Worm (Caenorhabditis elegans): ENCODE data around the gene asah-2.

Gene asah-2

DNA sequence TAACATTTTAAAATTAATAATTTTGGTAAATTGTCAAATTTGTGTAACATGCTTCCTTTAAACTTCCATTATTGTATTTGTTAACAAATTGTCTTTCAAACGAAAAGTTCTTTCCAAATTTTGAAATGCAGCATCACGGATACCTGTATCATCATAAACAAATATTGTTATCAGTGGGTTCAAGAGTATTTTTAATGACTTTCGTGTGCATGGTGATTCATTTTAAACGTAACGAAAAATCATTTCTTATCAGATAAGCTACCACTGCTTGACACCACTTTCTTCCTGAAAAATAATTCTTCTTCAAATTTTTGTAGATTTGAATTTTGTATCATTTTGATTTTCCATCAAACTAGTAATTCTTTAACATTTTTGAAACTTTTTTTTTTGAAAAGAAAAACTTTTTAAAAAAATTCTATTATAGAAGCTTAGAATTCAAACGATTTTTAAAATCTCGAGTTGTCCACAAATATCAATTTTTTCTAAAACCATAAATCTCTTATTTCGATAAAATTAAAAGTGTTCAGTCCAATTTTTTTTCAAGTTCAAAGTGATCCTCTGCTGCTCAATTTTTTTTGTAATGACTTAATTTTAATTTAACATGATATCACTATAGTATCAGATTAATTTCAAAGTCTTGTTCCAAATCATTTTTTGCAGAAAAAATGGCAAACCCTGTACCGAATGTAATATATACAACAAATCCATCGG lies 5.0 kb upstream of the asah-2 start, which contains the start of gene F27E5.9:
Gene F27E5.9 (plus strand): TSS at position 661 of the 711 bp plus-strand sequence.
- TF ChIP-seq ces-1 (GFP tag; optimal IDR thresholded peaks at IDR 0.05) (no peak), ztf-11 (tag; optimal IDR thresholded peaks at IDR 0.05) (no peak), blmp-1 (tag; optimal IDR thresholded peaks at IDR 0.05) (no peak), cnd-1 (tag; optimal IDR thresholded peaks at IDR 0.05) (no peak), flh-1 (GFP tag; optimal IDR thresholded peaks at IDR 0.05) (no peak), lin-13 (tag; optimal IDR thresholded peaks at IDR 0.05) (no peak), nhr-2 (tag; optimal IDR thresholded peaks at IDR 0.05) (no peak), unc-39 (tag; optimal IDR thresholded peaks at IDR 0.05) (no peak), mls-2 (tag; optimal IDR thresholded peaks at IDR 0.05) (no peak), nhr-76 (tag; optimal IDR thresholded peaks at IDR 0.05) (no peak), zip-8 (tag; optimal IDR thresholded peaks at IDR 0.05) (no peak), nhr-28 (tag; optimal IDR thresholded peaks at IDR 0.05) (no peak), mab-5 (tag; optimal IDR thresholded peaks at IDR 0.05) (no peak), snpc-4 (tag; optimal IDR thresholded peaks at IDR 0.05) (no peak), ceh-83 (GFP tag; optimal IDR thresholded peaks at IDR 0.05) (no peak), lin-32 (GFP tag; optimal IDR thresholded peaks at IDR 0.05) (no peak), unc-62 (GFP tag; optimal IDR thresholded peaks at IDR 0.05) (no peak), mep-1 (tag; optimal IDR thresholded peaks at IDR 0.05) (no peak), elt-1 (tag; optimal IDR thresholded peaks at IDR 0.05; ENCODE audit: borderline replicate concordance, insufficient read depth) (no peak), lsy-2 (tag; optimal IDR thresholded peaks at IDR 0.05) (no peak)

DNA sequence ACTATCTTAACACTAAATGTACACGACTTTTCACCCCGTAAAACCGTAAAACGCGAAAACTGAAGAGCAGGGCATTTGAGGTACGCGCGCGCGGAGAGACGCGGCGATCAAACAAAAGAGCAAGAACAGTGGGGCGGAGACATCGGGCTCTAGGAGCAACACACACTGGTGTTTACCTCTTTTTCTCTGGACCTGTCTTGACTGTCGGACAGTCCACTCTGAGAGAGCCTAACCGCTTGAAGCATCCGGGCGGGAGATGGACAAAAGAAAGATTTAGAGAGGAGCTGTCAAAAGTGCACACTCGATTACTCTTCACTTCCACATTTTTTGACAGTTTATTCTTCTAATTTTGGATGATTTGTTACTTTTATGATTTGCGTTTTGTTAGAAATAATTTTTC lies 2.6 kb upstream of the asah-2 start:
- TF ChIP-seq ceh-43 (GFP tag; optimal IDR thresholded peaks at IDR 0.05), result no peak
- TF ChIP-seq pha-4 (tag; optimal IDR thresholded peaks at IDR 0.05), result peak; percentile 69
- TF ChIP-seq nhr-237 (tag; optimal IDR thresholded peaks at IDR 0.05), result peak; percentile 11
- TF ChIP-seq lin-13 (tag; optimal IDR thresholded peaks at IDR 0.05), result no peak
- TF ChIP-seq elt-1 (tag; optimal IDR thresholded peaks at IDR 0.05; ENCODE audit: borderline replicate concordance, insufficient read depth), result no peak

DNA sequence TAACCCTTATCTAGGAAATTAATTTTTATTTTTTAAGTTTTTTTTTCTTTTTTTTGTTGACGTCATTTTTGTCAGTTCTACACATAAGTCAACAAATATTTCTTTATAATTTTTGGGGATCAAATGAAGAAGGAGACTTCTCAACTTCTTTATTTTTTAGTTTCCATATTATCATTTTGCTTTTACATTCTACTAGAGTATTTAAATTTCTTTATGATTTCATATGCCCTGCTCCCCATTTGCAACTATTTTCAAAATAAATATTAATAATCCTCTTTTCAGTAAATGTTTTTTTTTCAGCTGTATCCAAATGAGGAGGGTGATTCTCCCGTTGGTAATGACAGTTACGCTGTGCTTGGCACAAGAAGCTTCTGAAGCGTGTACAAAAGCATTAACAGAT lies 2.0 kb upstream of the asah-2 start, which contains the start of gene phg-1:
Gene phg-1 (plus strand): TSS at position 301 of the 400 bp plus-strand sequence.
- TF ChIP-seq nhr-28 (tag; optimal IDR thresholded peaks at IDR 0.05) (no peak), mls-2 (tag; optimal IDR thresholded peaks at IDR 0.05) (no peak), flh-1 (GFP tag; optimal IDR thresholded peaks at IDR 0.05) (no peak), cnd-1 (tag; optimal IDR thresholded peaks at IDR 0.05) (no peak)

DNA sequence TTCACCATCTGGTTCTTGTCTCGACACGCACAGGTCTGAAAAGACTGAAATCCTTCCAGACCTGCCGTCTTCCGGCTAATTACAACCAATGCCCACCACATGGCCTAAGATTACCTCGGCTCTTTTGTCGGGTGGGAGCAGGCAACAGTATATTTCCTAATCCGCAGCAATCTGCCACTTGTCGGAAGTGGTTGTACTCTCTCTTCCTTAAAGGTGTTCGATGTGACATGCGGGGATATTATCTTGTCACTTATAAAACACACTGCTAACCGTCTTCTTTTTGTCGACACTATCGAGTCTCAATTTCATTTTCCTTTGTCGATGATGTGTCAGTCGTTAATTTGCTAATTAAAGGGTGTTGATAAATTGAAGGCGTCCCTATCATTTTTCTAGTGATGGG lies 4.7 kb downstream of the asah-2 start, which contains the start of gene F27E5.3:
Gene F27E5.3 (minus strand): TSS at position 101 of the 400 bp plus-strand sequence.
- TF ChIP-seq nhr-2 (tag; optimal IDR thresholded peaks at IDR 0.05) (peak; percentile 40), snpc-4 (tag; optimal IDR thresholded peaks at IDR 0.05) (no peak)

DNA sequence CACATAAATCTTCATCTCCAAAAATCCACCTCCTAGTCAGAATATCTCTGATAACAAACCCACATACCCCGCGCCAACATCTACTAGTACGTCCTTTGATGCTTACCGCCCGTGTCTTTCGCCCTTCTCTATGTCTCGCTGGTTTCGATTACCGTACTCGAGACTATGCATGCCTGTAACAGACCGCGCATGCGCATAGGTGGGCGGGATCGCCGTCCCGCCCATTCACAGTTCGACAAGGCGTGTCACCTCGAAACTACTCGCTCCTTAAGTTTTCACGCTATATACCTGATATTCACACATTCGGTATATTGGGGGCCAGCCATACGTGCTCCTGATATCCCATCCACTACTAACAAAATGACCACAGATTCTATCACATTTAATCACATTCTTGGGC lies 7.1 kb downstream of the asah-2 start, which contains the start of gene pax-3:
Gene pax-3 (plus strand): TSS at position 83 of the 400 bp plus-strand sequence.
- TF ChIP-seq lin-32 (GFP tag; optimal IDR thresholded peaks at IDR 0.05) (no peak), ceh-83 (GFP tag; optimal IDR thresholded peaks at IDR 0.05) (no peak), zip-8 (tag; optimal IDR thresholded peaks at IDR 0.05) (no peak), lin-13 (tag; optimal IDR thresholded peaks at IDR 0.05) (no peak), elt-3 (tag; optimal IDR thresholded peaks at IDR 0.05) (no peak), lsy-2 (tag; optimal IDR thresholded peaks at IDR 0.05) (peak; percentile 71), bed-3 (GFP tag; optimal IDR thresholded peaks at IDR 0.05) (no peak)

DNA sequence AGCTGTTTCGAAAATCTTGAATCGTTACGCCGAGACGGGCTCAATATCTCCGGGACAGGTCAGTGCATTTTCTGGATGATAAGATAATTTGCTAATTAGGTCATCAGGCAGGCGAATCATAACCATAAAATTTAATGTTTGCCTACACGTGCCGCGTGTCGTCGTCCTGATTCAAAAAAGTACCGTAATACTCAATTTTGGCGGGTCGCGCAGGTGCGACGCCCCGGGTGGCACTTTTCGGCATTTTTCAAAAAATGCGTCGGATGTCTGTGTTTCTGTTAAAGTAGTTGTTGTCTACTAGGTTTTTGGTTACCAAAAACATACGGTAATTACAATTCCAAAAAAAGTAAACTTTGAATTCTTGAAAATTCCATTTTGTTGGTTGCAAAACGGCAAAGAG lies 8.1 kb downstream of the asah-2 start:
- TF ChIP-seq nhr-28 (tag; optimal IDR thresholded peaks at IDR 0.05) (no peak), zip-8 (tag; optimal IDR thresholded peaks at IDR 0.05) (no peak), unc-120 (tag; optimal IDR thresholded peaks at IDR 0.05; ENCODE audit: poor library complexity, severe bottlenecking) (no peak), hlh-1 (tag; optimal IDR thresholded peaks at IDR 0.05) (no peak), blmp-1 (tag; optimal IDR thresholded peaks at IDR 0.05) (no peak), sem-2 (GFP tag; optimal IDR thresholded peaks at IDR 0.05) (no peak), ztf-11 (tag; optimal IDR thresholded peaks at IDR 0.05) (no peak), ceh-39 (tag; optimal IDR thresholded peaks at IDR 0.05) (no peak), mls-2 (tag; optimal IDR thresholded peaks at IDR 0.05) (no peak), elt-1 (tag; optimal IDR thresholded peaks at IDR 0.05; ENCODE audit: borderline replicate concordance, insufficient read depth) (no peak), M03D4.4 (tag; optimal IDR thresholded peaks at IDR 0.05) (no peak), ham-2 (GFP tag; optimal IDR thresholded peaks at IDR 0.05) (no peak), nhr-2 (tag; optimal IDR thresholded peaks at IDR 0.05) (no peak), flh-1 (GFP tag; optimal IDR thresholded peaks at IDR 0.05) (no peak), bed-3 (GFP tag; optimal IDR thresholded peaks at IDR 0.05) (no peak), elt-3 (tag; optimal IDR thresholded peaks at IDR 0.05) (no peak), nhr-76 (tag; optimal IDR thresholded peaks at IDR 0.05) (no peak), unc-39 (tag; optimal IDR thresholded peaks at IDR 0.05) (no peak)
